Worm (Caenorhabditis elegans) whole organism, L3 larva: Measurements from ENCODE around the gene srh-1.
A peak's percentile ranks its signal among the peaks of the same experiment; 100 is the strongest.

Source experiments
- ama-1 ChIP-seq: fragments of 150-350 bp; optimal IDR thresholded peaks from 2 replicates; lab custom pipeline; 2018
- elt-2 ChIP-seq: sonication (generic microtip); optimal IDR thresholded peaks from 2 replicates; lab custom pipeline; 2016; ENCODE audit warnings: missing genetic modification reagents, mild to moderate bottlenecking, missing genetic modification characterization, missing compliant biosample characterization
- fos-1 ChIP-seq: fragments of 150-350 bp; optimal IDR thresholded peaks from 2 replicates; lab custom pipeline; 2014; ENCODE audit warnings: missing biosample characterization, missing genetic modification characterization
- lin-15B ChIP-seq: fragments of 150-350 bp; optimal IDR thresholded peaks from 2 replicates; lab custom pipeline; 2014; ENCODE audit warnings: missing biosample characterization, missing genetic modification characterization
- nhr-237 ChIP-seq: fragments of 150-350 bp; optimal IDR thresholded peaks from 2 replicates; lab custom pipeline; 2014; ENCODE audit warnings: missing biosample characterization, missing genetic modification characterization
- sea-2 ChIP-seq: fragments of 150-350 bp; sonication (generic microtip); optimal IDR thresholded peaks from 4 replicates; lab custom pipeline; 2014; ENCODE audit warnings: missing biosample characterization, missing genetic modification reagents, missing genetic modification characterization
- skn-1 ChIP-seq: fragments of 150-350 bp; optimal IDR thresholded peaks from 2 replicates; lab custom pipeline; 2014; ENCODE audit warnings: missing biosample characterization, missing genetic modification characterization
- snpc-4 ChIP-seq: fragments of 150-350 bp; optimal IDR thresholded peaks from 2 replicates; lab custom pipeline; 2014; ENCODE audit warnings: missing biosample characterization, missing genetic modification characterization

DNA sequence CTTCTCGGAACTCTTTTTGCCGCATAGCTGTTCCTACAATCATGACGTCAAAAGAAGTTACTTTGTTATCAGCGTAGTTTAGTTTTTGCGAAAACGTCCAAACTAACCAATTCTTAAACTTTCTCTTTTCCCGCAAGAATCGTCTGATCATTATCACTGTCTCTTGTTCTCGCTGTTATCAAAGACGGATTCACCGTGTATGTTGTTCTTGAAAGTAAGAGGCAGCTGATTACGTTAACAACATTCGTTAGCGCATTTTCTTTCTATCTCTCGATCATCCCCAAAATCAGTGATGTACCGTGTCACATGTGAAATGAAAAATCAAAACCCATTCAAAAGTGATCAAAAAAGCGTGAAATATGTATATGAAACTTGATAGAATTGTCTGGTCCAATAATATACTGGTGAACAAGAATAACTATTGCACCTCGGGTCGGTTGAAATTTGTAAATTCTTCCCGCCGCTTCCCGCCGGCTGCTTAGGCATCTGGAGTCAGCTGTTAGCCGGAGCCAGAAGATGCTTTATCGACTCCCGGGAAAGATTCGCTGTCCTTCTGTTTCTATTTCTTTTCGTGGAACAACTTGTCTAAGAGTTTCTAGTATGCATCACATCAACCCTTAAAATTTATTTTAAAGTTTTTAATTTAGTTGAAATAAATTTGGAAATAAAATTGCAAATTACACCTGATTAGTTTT, 49.0 kb downstream of the srh-1 start:
- TF ChIP-seq skn-1 (tag; lab: Kevin White, UChicago), result no peak
- TF ChIP-seq sea-2 (GFP tag; lab: Kevin White, UChicago), result no peak
- no peak for TF ChIP-seq nhr-237 (tag; lab: Kevin White, UChicago)
- no peak for TF ChIP-seq lin-15B
- peak; percentile 92 for TF ChIP-seq elt-2 (tag; lab: Kevin White, UChicago)
- no peak for TF ChIP-seq ama-1 (lab: Kevin White, UChicago)
- TF ChIP-seq snpc-4 (tag; lab: Kevin White, UChicago), result no peak
- no peak for TF ChIP-seq fos-1
